Fruit fly (Drosophila melanogaster) whole organism, embryonic: ENCODE data around the gene CG4770.

Source experiments
- Awh ChIP-seq: fragments of 200-800 bp; sonication (Bioruptor generic); IDR thresholded peaks from 2 replicates; pipeline ENCODE4, ENCODE4 v1.3.6; 2022; ENCODE audit warnings: missing biosample characterization, missing genetic modification characterization
- Bteb2 ChIP-seq: fragments of 200-800 bp; sonication (Bioruptor generic); optimal IDR thresholded peaks from 2 replicates; lab custom pipeline; 2016; ENCODE audit warnings: missing biosample characterization, missing genetic modification characterization
- CG10543 ChIP-seq: fragments of 200-800 bp; sonication (Bioruptor generic); optimal IDR thresholded peaks from 3 replicates; lab custom pipeline; 2017; ENCODE audit warnings: missing biosample characterization, mild to moderate bottlenecking, missing genetic modification characterization, moderate library complexity
- CG12071 ChIP-seq: fragments of 200-800 bp; sonication (Bioruptor generic); optimal IDR thresholded peaks from 3 replicates; lab custom pipeline; 2018; ENCODE audit warnings: missing biosample characterization, mild to moderate bottlenecking, missing genetic modification characterization
- CG12744 ChIP-seq: fragments of 200-800 bp; sonication (Bioruptor generic); optimal IDR thresholded peaks from 2 replicates; lab custom pipeline; 2016; ENCODE audit warnings: missing biosample characterization, missing genetic modification characterization
- CG13424 ChIP-seq: fragments of 200-800 bp; sonication (Bioruptor generic); optimal IDR thresholded peaks from 2 replicates; lab custom pipeline; 2019; ENCODE audit warnings: missing biosample characterization, mild to moderate bottlenecking, missing genetic modification characterization, moderate library complexity
- CG14965 ChIP-seq: fragments of 200-800 bp; sonication (Bioruptor generic); optimal IDR thresholded peaks from 2 replicates; lab custom pipeline; 2016; ENCODE audit warnings: missing biosample characterization, missing genetic modification characterization, borderline replicate concordance
- CG1832 ChIP-seq: fragments of 200-800 bp; sonication (Bioruptor generic); optimal IDR thresholded peaks from 2 replicates; lab custom pipeline; 2017; ENCODE audit warnings: missing biosample characterization, mild to moderate bottlenecking, missing genetic modification characterization, inconsistent platforms
- CG18619 ChIP-seq: fragments of 200-800 bp; sonication (Bioruptor generic); optimal IDR thresholded peaks from 3 replicates; lab custom pipeline; 2017; ENCODE audit warnings: missing biosample characterization, mild to moderate bottlenecking, missing genetic modification characterization
- CG2889 ChIP-seq: fragments of 200-800 bp; sonication (Bioruptor generic); IDR thresholded peaks from 3 replicates; pipeline ENCODE4 v1.3.6; 2022; ENCODE audit warnings: missing biosample characterization, missing genetic modification characterization
- CG32532 ChIP-seq: fragments of 200-800 bp; sonication (Bioruptor generic); IDR thresholded peaks from 2 replicates; pipeline ENCODE4 v1.3.6; 2022; ENCODE audit warnings: missing biosample characterization, missing genetic modification characterization
- CG32767 ChIP-seq: fragments of 200-800 bp; sonication (Bioruptor generic); IDR thresholded peaks from 2 replicates; pipeline ENCODE4 v1.3.6; 2022; ENCODE audit warnings: missing biosample characterization, missing genetic modification characterization
- CG34422 ChIP-seq: fragments of 200-800 bp; sonication (Bioruptor generic); IDR thresholded peaks from 3 replicates; pipeline ENCODE4 v1.3.6; 2022; ENCODE audit warnings: missing biosample characterization, missing genetic modification characterization
- CG6175 ChIP-seq: fragments of 200-800 bp; sonication (Bioruptor generic); IDR thresholded peaks from 3 replicates; pipeline ENCODE4 v1.3.6; 2022; ENCODE audit warnings: missing biosample characterization, missing genetic modification characterization
- CG7357 ChIP-seq: fragments of 200-800 bp; sonication (Bioruptor generic); IDR thresholded peaks from 3 replicates; pipeline ENCODE4 v1.3.6; 2022; ENCODE audit warnings: missing biosample characterization, missing genetic modification characterization
- CG7839 ChIP-seq: fragments of 200-800 bp; sonication (Bioruptor generic); optimal IDR thresholded peaks from 3 replicates; lab custom pipeline; 2018; ENCODE audit warnings: missing biosample characterization, mild to moderate bottlenecking, missing genetic modification characterization, moderate library complexity
- CG8388 ChIP-seq: fragments of 200-800 bp; sonication (Bioruptor generic); optimal IDR thresholded peaks from 2 replicates; lab custom pipeline; 2019; ENCODE audit warnings: missing biosample characterization, mild to moderate bottlenecking, missing genetic modification characterization, moderate library complexity
- CkIIα-i1 ChIP-seq: fragments of 200-800 bp; sonication (Bioruptor generic); IDR thresholded peaks from 2 replicates; pipeline ENCODE4 v1.3.6; 2022; ENCODE audit warnings: missing biosample characterization, missing genetic modification characterization
- D19B ChIP-seq: fragments of 200-800 bp; sonication (Bioruptor generic); optimal IDR thresholded peaks from 2 replicates; lab custom pipeline; 2017; ENCODE audit warnings: missing biosample characterization, mild to moderate bottlenecking, missing genetic modification characterization
- Dad ChIP-seq: fragments of 200-800 bp; sonication (Bioruptor generic); optimal IDR thresholded peaks from 3 replicates; lab custom pipeline; 2016; ENCODE audit warnings: missing biosample characterization, missing genetic modification characterization
- E2f1 ChIP-seq: fragments of 200-800 bp; sonication (Bioruptor generic); IDR thresholded peaks from 2 replicates; pipeline ENCODE4 v1.3.6; 2022; ENCODE audit warnings: missing biosample characterization, missing genetic modification characterization
- HmgZ ChIP-seq: fragments of 200-800 bp; sonication (Bioruptor generic); optimal IDR thresholded peaks from 2 replicates; lab custom pipeline; 2018; ENCODE audit warnings: missing biosample characterization, mild to moderate bottlenecking, missing genetic modification characterization
- MBD-R2 ChIP-seq: fragments of 200-800 bp; sonication (Bioruptor generic); IDR thresholded peaks from 2 replicates; pipeline ENCODE4 v1.3.6; 2022; ENCODE audit warnings: missing biosample characterization, missing genetic modification characterization
- Mes4 ChIP-seq: fragments of 200-800 bp; sonication (Bioruptor generic); optimal IDR thresholded peaks from 2 replicates; lab custom pipeline; 2016; ENCODE audit warnings: missing biosample characterization, missing genetic modification characterization
- NC2β ChIP-seq: fragments of 200-800 bp; sonication (Bioruptor generic); optimal IDR thresholded peaks from 2 replicates; lab custom pipeline; 2016; ENCODE audit warnings: missing biosample characterization, missing genetic modification characterization
- Sry-β ChIP-seq: fragments of 200-800 bp; sonication (Bioruptor generic); optimal IDR thresholded peaks from 2 replicates; lab custom pipeline; 2018; ENCODE audit warnings: missing biosample characterization, mild to moderate bottlenecking, missing genetic modification characterization, moderate library complexity
- amos ChIP-seq: fragments of 200-800 bp; sonication (Bioruptor generic); IDR thresholded peaks from 2 replicates; pipeline ENCODE4 v1.3.6; 2022; ENCODE audit warnings: missing biosample characterization, missing genetic modification characterization; ENCODE audit not compliant: partially characterized antibody
- ash1 ChIP-seq: fragments of 200-800 bp; sonication (Bioruptor generic); optimal IDR thresholded peaks from 2 replicates; lab custom pipeline; 2018; ENCODE audit warnings: missing biosample characterization, mild to moderate bottlenecking, missing genetic modification characterization
- bowl ChIP-seq: fragments of 200-800 bp; sonication (Bioruptor generic); IDR thresholded peaks from 2 replicates; pipeline ENCODE4 v1.3.6; 2022; ENCODE audit warnings: missing biosample characterization, missing genetic modification characterization
- cas ChIP-seq: fragments of 200-800 bp; sonication (Bioruptor generic); IDR thresholded peaks from 2 replicates; pipeline ENCODE4 v1.3.6; 2022; ENCODE audit warnings: missing biosample characterization, missing genetic modification characterization
- cg ChIP-seq: fragments of 200-800 bp; sonication (Bioruptor generic); optimal IDR thresholded peaks from 3 replicates; lab custom pipeline; 2019; ENCODE audit warnings: missing biosample characterization, mild to moderate bottlenecking, missing genetic modification characterization, moderate library complexity
- dmrt99B ChIP-seq: fragments of 200-800 bp; sonication (Bioruptor generic); optimal IDR thresholded peaks from 2 replicates; lab custom pipeline; 2018; ENCODE audit warnings: missing biosample characterization, mild to moderate bottlenecking, missing genetic modification characterization, moderate library complexity
- dysf ChIP-seq: fragments of 200-800 bp; sonication (Bioruptor generic); IDR thresholded peaks from 3 replicates; pipeline ENCODE4 v1.3.6; 2022; ENCODE audit warnings: missing biosample characterization, missing genetic modification characterization
- ems ChIP-seq: fragments of 200-800 bp; sonication (Bioruptor generic); optimal IDR thresholded peaks from 3 replicates; lab custom pipeline; 2016; ENCODE audit warnings: missing biosample characterization, missing genetic modification characterization
- fru ChIP-seq: fragments of >200 bp; optimal IDR thresholded peaks from 2 replicates; lab custom pipeline; 2017
- h ChIP-seq: fragments of >200 bp; optimal IDR thresholded peaks from 2 replicates; lab custom pipeline; 2017
- ind ChIP-seq: fragments of 200-800 bp; sonication (Bioruptor generic); optimal IDR thresholded peaks from 3 replicates; lab custom pipeline; 2016; ENCODE audit warnings: missing biosample characterization, missing genetic modification characterization
- p53 ChIP-seq: fragments of 200-800 bp; sonication (Bioruptor generic); optimal IDR thresholded peaks from 2 replicates; lab custom pipeline; 2016; ENCODE audit warnings: missing biosample characterization, missing genetic modification characterization
- pan ChIP-seq, 4 experiments: fragments of >200 bp in 3 of 4; fragments of 200-800 bp in 1 of 4; sonication (Bioruptor generic) in 1 of 4; optimal IDR thresholded peaks in 3 of 4; IDR thresholded peaks in 1 of 4; 2 replicates each; pipeline versions ENCODE4 v1.3.6 to Lab custom; 2017 to 2022; ENCODE audit warnings: missing biosample characterization in 2 of 4, missing genetic modification characterization in 2 of 4, mixed read lengths in 1 of 4
- rib ChIP-seq: fragments of 200-800 bp; sonication (Bioruptor generic); IDR thresholded peaks from 2 replicates; pipeline ENCODE4 v1.3.6; 2022; ENCODE audit warnings: missing biosample characterization, missing genetic modification characterization
- row ChIP-seq: fragments of 200-800 bp; sonication (Bioruptor generic); IDR thresholded peaks from 3 replicates; pipeline ENCODE4 v1.3.6; 2022; ENCODE audit warnings: missing biosample characterization, missing genetic modification characterization
- schlank ChIP-seq: fragments of 200-800 bp; sonication (Bioruptor generic); optimal IDR thresholded peaks from 2 replicates; lab custom pipeline; 2018; ENCODE audit warnings: missing biosample characterization, mild to moderate bottlenecking, missing genetic modification characterization
- sd ChIP-seq: fragments of 200-800 bp; sonication (Bioruptor generic); optimal IDR thresholded peaks from 3 replicates; lab custom pipeline; 2018; ENCODE audit warnings: missing biosample characterization, mild to moderate bottlenecking, missing genetic modification characterization, moderate library complexity
- sens-2 ChIP-seq: fragments of 200-800 bp; sonication (Bioruptor generic); IDR thresholded peaks from 2 replicates; pipeline ENCODE4 v1.3.6; 2022; ENCODE audit warnings: missing biosample characterization, missing genetic modification characterization
- shn ChIP-seq: fragments of 200-800 bp; sonication (Bioruptor generic); optimal IDR thresholded peaks from 3 replicates; lab custom pipeline; 2016; ENCODE audit warnings: missing biosample characterization, missing genetic modification characterization
- sim ChIP-seq: fragments of 200-800 bp; sonication (Bioruptor generic); IDR thresholded peaks from 2 replicates; pipeline ENCODE4 v1.3.6; 2022; ENCODE audit warnings: missing biosample characterization, missing genetic modification characterization
- stwl ChIP-seq: fragments of 200-800 bp; sonication (Bioruptor generic); optimal IDR thresholded peaks from 3 replicates; lab custom pipeline; 2018; ENCODE audit warnings: missing biosample characterization, mild to moderate bottlenecking, missing genetic modification characterization, moderate library complexity
- sug ChIP-seq: fragments of 200-800 bp; optimal IDR thresholded peaks from 2 replicates; lab custom pipeline; 2019; ENCODE audit warnings: missing biosample characterization, mild to moderate bottlenecking, missing genetic modification characterization, moderate library complexity
- tin ChIP-seq: fragments of 200-800 bp; sonication (Bioruptor generic); optimal IDR thresholded peaks from 3 replicates; lab custom pipeline; 2016; ENCODE audit warnings: missing biosample characterization, missing genetic modification characterization
- tll ChIP-seq, 2 experiments: fragments of 200-800 bp in 1 of 2; fragments of >200 bp in 1 of 2; sonication (Bioruptor generic) in 1 of 2; optimal IDR thresholded peaks; 2 replicates each; lab custom pipeline; 2017 to 2019; ENCODE audit warnings: missing biosample characterization in 2 of 2, missing genetic modification characterization in 2 of 2, mild to moderate bottlenecking in 1 of 2, moderate library complexity in 1 of 2
- yki ChIP-seq: fragments of >200 bp; optimal IDR thresholded peaks from 3 replicates; lab custom pipeline; 2018

Gene CG4770

DNA sequence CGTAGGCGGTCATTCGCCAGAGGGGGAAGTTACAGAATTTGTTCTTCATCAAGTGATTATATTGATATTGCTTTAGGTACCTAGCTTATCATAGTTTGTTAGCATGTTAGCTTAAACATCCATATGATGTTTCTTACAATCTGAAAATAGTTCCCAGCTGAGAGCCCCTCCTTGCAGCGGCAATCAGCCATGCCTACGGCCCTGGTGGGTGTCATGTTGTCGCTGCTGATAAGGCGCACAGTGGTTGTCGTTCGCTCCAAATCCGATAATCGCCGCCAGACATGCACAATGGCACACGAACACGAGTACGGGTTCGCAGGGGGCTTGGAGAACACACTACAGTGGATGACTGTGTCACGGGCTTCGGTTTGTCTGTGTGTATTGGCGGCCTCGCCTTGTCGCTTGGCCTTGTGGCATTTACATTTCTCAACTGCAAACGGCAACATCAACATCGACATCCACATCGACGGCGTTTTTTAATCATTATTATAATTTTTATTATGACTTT lies 12.3 kb upstream of the CG4770 start (continued):
- TF ChIP-seq cas (GFP tag; lab: Robert Waterston, UW) (peak; percentile 49; the same call in 1 of the 2 replicates), yki (lab: Kevin White, UChicago) (no peak), dmrt99B (peak; percentile 75), row (GFP tag; lab: Robert Waterston, UW) (peak; percentile 94), amos (no peak), ems (GFP tag; lab: Kevin White, UChicago) (peak; percentile 79), D19B (GFP tag; lab: Kevin White, UChicago) (peak; percentile 61), tll (GFP tag; optimal IDR thresholded peaks at IDR 0.05; lab: Kevin White, UChicago) (no peak), schlank (tag; lab: Kevin White, UChicago) (peak; percentile 62), rib (peak; percentile 73), CG7839 (tag; lab: Kevin White, UChicago) (peak; percentile 78), dysf (GFP tag; lab: Robert Waterston, UW) (peak; percentile 91), CG1832 (no peak), CG8388 (GFP tag; lab: Kevin White, UChicago) (peak; percentile 61), cg (GFP tag; lab: Kevin White, UChicago) (peak; percentile 32), NC2β (GFP tag; lab: Kevin White, UChicago) (peak; percentile 48), sd (peak; percentile 53), p53 (GFP tag; lab: Kevin White, UChicago) (no peak), CkIIα-i1 (GFP tag; lab: Robert Waterston, UW) (no peak), CG13424 (tag; lab: Kevin White, UChicago) (peak; percentile 78), sug (tag; lab: Kevin White, UChicago) (peak; percentile 98), ash1 (GFP tag; lab: Kevin White, UChicago) (no peak), CG7357 (peak; percentile 34; the same call in 1 of the 3 replicates), bowl (GFP tag; lab: Robert Waterston, UW) (peak; percentile 47; the same call in 1 of the 2 replicates), CG6175 (GFP tag; lab: Robert Waterston, UW) (peak; percentile 48; the same call in 1 of the 3 replicates), Bteb2 (GFP tag; lab: Kevin White, UChicago) (peak; percentile 68), CG10543 (peak; percentile 77), Dad (GFP tag; lab: Kevin White, UChicago) (peak; percentile 59), sens-2 (GFP tag; lab: Robert Waterston, UW) (no peak), h (lab: Kevin White, UChicago) (no peak), sim (peak; percentile 61), CG2889 (GFP tag; lab: Robert Waterston, UW) (peak; percentile 48; the same call in 2 of the 3 replicates), tin (GFP tag; lab: Kevin White, UChicago) (peak; percentile 61), CG32532 (peak; percentile 91), HmgZ (tag; lab: Kevin White, UChicago) (peak; percentile 86), MBD-R2 (peak; percentile 60; the same call in 1 of the 2 replicates), CG14965 (GFP tag; lab: Kevin White, UChicago) (peak; percentile 14), CG12071 (peak; percentile 78), Sry-β (GFP tag; lab: Kevin White, UChicago) (no peak), fru (lab: Kevin White, UChicago) (no peak), CG32767 (GFP tag; lab: Robert Waterston, UW) (peak; percentile 62; the same call in 1 of the 2 replicates), Awh (GFP tag; lab: Robert Waterston, UW) (peak; percentile 74; the same call in 1 of the 2 replicates), ind (GFP tag; lab: Kevin White, UChicago) (peak; percentile 85), E2f1 (peak; percentile 78), CG34422 (GFP tag; lab: Robert Waterston, UW) (peak; percentile 85), CG12744 (GFP tag; lab: Kevin White, UChicago) (peak; percentile 75), Mes4 (GFP tag; lab: Kevin White, UChicago) (peak; percentile 59), stwl (tag; lab: Kevin White, UChicago) (no peak), shn (peak; percentile 76), pan (optimal IDR thresholded peaks at IDR 0.05; lab: Kevin White, UChicago) (no peak), pan (GFP tag; optimal IDR thresholded peaks at IDR 0.05 in 1 of 2, IDR thresholded peaks at IDR 0.05 in 1 of 2) (peak in 1 of 2 experiments; percentile 90), CG18619 (GFP tag; lab: Kevin White, UChicago) (peak; percentile 78)
